Worm (Caenorhabditis elegans): ENCODE data around the gene lst-5.

The lst-5 gene

ce11 chrII:7002956-7003357, 19.8 kb upstream of the lst-5 start (continued):
- TF ChIP-seq ceh-27 (GFP tag; optimal IDR thresholded peaks at IDR 0.05) (peak; percentile 28), nfyb-1 (GFP tag; IDR thresholded peaks at IDR 0.05) (0 out of 2 replicates have a peak, but pooled peaks have one; percentile 41), F55B11.4 (tag; optimal IDR thresholded peaks at IDR 0.05; ENCODE audit: borderline replicate concordance, insufficient read depth) (no peak), tbp1 (GFP tag; optimal IDR thresholded peaks at IDR 0.05) (peak; percentile 89), ztf-22 (GFP tag; optimal IDR thresholded peaks at IDR 0.05) (no peak), snpc-4 (GFP tag; optimal IDR thresholded peaks at IDR 0.05) (peak; percentile 32), snpc-4 (tag; optimal IDR thresholded peaks at IDR 0.05) (peak in 2 of 4 experiments; percentile 26 to 41)

ce11 chrII:7012592-7012991, 10.1 kb upstream of the lst-5 start, which contains the start of gene sqv-7:
Gene sqv-7, minus strand, starts transcription at chrII:7012692.
- TF ChIP-seq aptf-3 (GFP tag; IDR thresholded peaks at IDR 0.05) (no peak), let-607 (tag; optimal IDR thresholded peaks at IDR 0.05) (no peak), lin-40 (tag; optimal IDR thresholded peaks at IDR 0.05) (no peak), xnd-1 (tag; optimal IDR thresholded peaks at IDR 0.05) (no peak), attf-3 (GFP tag; conservative IDR thresholded peaks at IDR 0.05) (no peak), cebp-2 (GFP tag; IDR thresholded peaks at IDR 0.05) (no peak), dpl-1 (GFP tag; optimal IDR thresholded peaks at IDR 0.05) (no peak), die-1 (tag; optimal IDR thresholded peaks at IDR 0.05) (no peak), dox-1 (GFP tag; IDR thresholded peaks at IDR 0.05) (no peak)

DNA sequence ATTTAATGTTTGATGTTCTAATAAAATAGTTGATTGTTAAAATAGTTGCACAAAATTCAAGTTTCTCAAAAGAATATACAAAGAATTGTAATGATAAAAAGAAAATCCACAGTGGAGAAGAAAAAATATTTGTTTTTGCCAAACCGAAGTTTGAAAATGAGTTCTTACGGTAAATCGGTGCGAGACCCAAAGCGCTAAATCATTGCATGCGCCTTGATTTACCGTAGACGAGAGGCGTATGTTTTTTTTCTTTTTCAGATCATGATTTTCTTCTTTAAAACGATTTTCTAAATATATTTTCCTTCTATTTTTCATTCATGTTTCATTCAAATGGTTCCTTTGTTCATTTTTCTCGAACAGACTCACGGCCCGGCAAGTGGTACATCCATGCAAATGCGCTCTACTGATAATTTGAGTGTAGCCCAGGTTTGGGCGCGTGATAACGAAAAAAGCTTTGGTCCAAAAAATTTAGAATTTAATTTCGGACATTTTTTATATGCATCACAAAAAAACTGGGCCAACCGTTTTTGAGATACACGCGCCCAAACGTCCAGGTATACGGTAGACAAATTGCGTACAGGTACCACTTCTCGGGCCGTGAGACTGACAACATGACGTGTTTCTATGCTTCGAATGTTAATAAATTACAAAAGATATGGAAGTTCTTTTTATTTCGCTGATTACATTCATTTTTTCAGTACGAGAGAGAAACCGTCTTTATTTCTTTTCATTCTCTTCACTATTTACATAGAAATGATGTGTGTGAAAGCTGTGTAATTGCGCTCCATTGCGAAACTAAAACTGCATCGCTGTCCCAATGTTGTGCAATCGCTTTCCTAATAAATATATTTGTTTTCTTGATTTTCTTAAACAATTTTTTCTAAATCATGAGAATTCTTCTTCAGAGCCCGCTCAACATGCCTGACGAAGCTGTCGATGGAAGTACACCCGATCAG, 2.5 kb downstream of the lst-5 start, which contains the start of gene znf-598:
TSS of gene znf-598 (plus strand) at position 906 of the 956 bp plus-strand sequence.
- TF ChIP-seq attf-5 (GFP tag; optimal IDR thresholded peaks at IDR 0.05) (peak; percentile 70), efl-1 (GFP tag; optimal IDR thresholded peaks at IDR 0.05) (peak; percentile 38), pbrm-1 (GFP tag; IDR thresholded peaks at IDR 0.05) (no peak), F37B4.10 (GFP tag; IDR thresholded peaks at IDR 0.05) (no peak), xnd-1 (tag; optimal IDR thresholded peaks at IDR 0.05) (peak; percentile 77), tlf-1 (GFP tag; optimal IDR thresholded peaks at IDR 0.05) (no peak), F33H1.4 (GFP tag; IDR thresholded peaks at IDR 0.05) (peak; percentile 86), madf-10 (tag; optimal IDR thresholded peaks at IDR 0.05) (no peak), nhr-179 (tag; optimal IDR thresholded peaks at IDR 0.05) (no peak), lsy-27 (tag; optimal IDR thresholded peaks at IDR 0.05; ENCODE audit: borderline replicate concordance, insufficient read depth) (no peak), F10E7.11 (tag; optimal IDR thresholded peaks at IDR 0.05) (no peak), repo-1 (tag; optimal IDR thresholded peaks at IDR 0.05) (no peak), somi-1 (GFP tag; optimal IDR thresholded peaks at IDR 0.05) (no peak), F39B2.1 (GFP tag; IDR thresholded peaks at IDR 0.05) (no peak), ceh-100 (GFP tag; IDR thresholded peaks at IDR 0.05) (no peak), rpc-1 (optimal IDR thresholded peaks at IDR 0.05) (no peak), rpc-1 (tag; optimal IDR thresholded peaks at IDR 0.05) (no peak), dpl-1 (GFP tag; optimal IDR thresholded peaks at IDR 0.05) (no peak), Y53F4B.3 (GFP tag; IDR thresholded peaks at IDR 0.05) (no peak), fkh-3 (tag; optimal IDR thresholded peaks at IDR 0.05) (no peak), sea-2 (GFP tag; IDR thresholded peaks at IDR 0.05) (no peak), B0019.2 (GFP tag; conservative IDR thresholded peaks at IDR 0.05) (no peak), C06A6.2 (GFP tag; conservative IDR thresholded peaks at IDR 0.05) (no peak), ztf-6 (GFP tag; IDR thresholded peaks at IDR 0.05) (no peak), dpff-1 (tag; optimal IDR thresholded peaks at IDR 0.05) (no peak), ztf-18 (tag; optimal IDR thresholded peaks at IDR 0.05) (peak; percentile 40), madf-3 (GFP tag; IDR thresholded peaks at IDR 0.05) (no peak), sdz-38 (tag; optimal IDR thresholded peaks at IDR 0.05) (no peak), egl-18 (GFP tag; IDR thresholded peaks at IDR 0.05) (no peak), egl-44 (GFP tag; IDR thresholded peaks at IDR 0.05) (no peak), tbx-9 (tag; optimal IDR thresholded peaks at IDR 0.05; ENCODE audit: borderline replicate concordance) (no peak), dox-1 (GFP tag; IDR thresholded peaks at IDR 0.05) (0 out of 2 replicates have a peak, but pooled peaks have one; percentile 25)

Data from whole organism, young adult.